Fruit fly (Drosophila melanogaster) whole organism, embryonic: ENCODE data around the gene FucTA.

Experiments used
- ATbp ChIP-seq: fragments of 200-800 bp; sonication (Bioruptor generic); optimal IDR thresholded peaks from 2 replicates; lab custom pipeline; 2017; ENCODE audit warnings: missing biosample characterization, mild to moderate bottlenecking, missing genetic modification characterization, missing genetic modification reagents
- Aef1 ChIP-seq: fragments of 200-800 bp; sonication (Bioruptor generic); IDR thresholded peaks from 3 replicates; pipeline ENCODE4 v1.3.6; 2022; ENCODE audit warnings: missing biosample characterization, missing genetic modification characterization
- B-H2 ChIP-seq: fragments of 200-800 bp; sonication (Bioruptor generic); optimal IDR thresholded peaks from 2 replicates; lab custom pipeline; 2018; ENCODE audit warnings: missing biosample characterization, mild to moderate bottlenecking, missing genetic modification characterization
- CG10267 ChIP-seq: fragments of 200-800 bp; sonication (Bioruptor generic); optimal IDR thresholded peaks from 2 replicates; lab custom pipeline; 2018; ENCODE audit warnings: missing biosample characterization, mild to moderate bottlenecking, missing genetic modification characterization, moderate library complexity
- CG11456 ChIP-seq: fragments of 200-800 bp; sonication (Bioruptor generic); IDR thresholded peaks from 3 replicates; pipeline ENCODE4 v1.3.6; 2022; ENCODE audit warnings: missing biosample characterization, missing genetic modification characterization
- CG11504 ChIP-seq: fragments of 200-800 bp; sonication (Bioruptor generic); optimal IDR thresholded peaks from 3 replicates; lab custom pipeline; 2019; ENCODE audit warnings: missing biosample characterization, mild to moderate bottlenecking, missing genetic modification characterization, moderate library complexity
- CG12236 ChIP-seq: fragments of 200-800 bp; sonication (Bioruptor generic); optimal IDR thresholded peaks from 2 replicates; lab custom pipeline; 2016; ENCODE audit warnings: missing biosample characterization, missing genetic modification characterization
- CG12744 ChIP-seq: fragments of 200-800 bp; sonication (Bioruptor generic); optimal IDR thresholded peaks from 2 replicates; lab custom pipeline; 2016; ENCODE audit warnings: missing biosample characterization, missing genetic modification characterization
- CG13894 ChIP-seq: fragments of 200-800 bp; sonication (Bioruptor generic); optimal IDR thresholded peaks from 3 replicates; lab custom pipeline; 2018; ENCODE audit warnings: missing biosample characterization, mild to moderate bottlenecking, missing genetic modification characterization, moderate library complexity
- CG17912 ChIP-seq: fragments of 200-800 bp; sonication (Bioruptor generic); optimal IDR thresholded peaks from 2 replicates; lab custom pipeline; 2018; ENCODE audit warnings: missing biosample characterization, mild to moderate bottlenecking, missing genetic modification characterization
- CG2120 ChIP-seq: fragments of 200-800 bp; sonication (Bioruptor generic); optimal IDR thresholded peaks from 3 replicates; lab custom pipeline; 2016; ENCODE audit warnings: missing biosample characterization, missing genetic modification characterization
- CG3065 ChIP-seq: fragments of 200-800 bp; sonication (Bioruptor generic); optimal IDR thresholded peaks from 2 replicates; lab custom pipeline; 2016; ENCODE audit warnings: missing biosample characterization, missing genetic modification characterization
- CG32767 ChIP-seq: fragments of 200-800 bp; sonication (Bioruptor generic); IDR thresholded peaks from 2 replicates; pipeline ENCODE4 v1.3.6; 2022; ENCODE audit warnings: missing biosample characterization, missing genetic modification characterization
- CG34224 ChIP-seq: fragments of 200-800 bp; sonication (Bioruptor generic); IDR thresholded peaks from 3 replicates; pipeline ENCODE4 v1.3.6; 2022; ENCODE audit warnings: missing biosample characterization, missing genetic modification characterization; ENCODE audit not compliant: partially characterized antibody
- CG4404 ChIP-seq: fragments of 200-800 bp; sonication (Bioruptor generic); IDR thresholded peaks from 2 replicates; pipeline ENCODE4 v1.3.6; 2022; ENCODE audit warnings: missing biosample characterization, missing genetic modification characterization
- CG9876 ChIP-seq: fragments of 200-800 bp; sonication (Bioruptor generic); optimal IDR thresholded peaks from 2 replicates; lab custom pipeline; 2016; ENCODE audit warnings: missing biosample characterization, missing genetic modification characterization
- CHES-1-like ChIP-seq: fragments of 200-800 bp; sonication (Bioruptor generic); optimal IDR thresholded peaks from 2 replicates; lab custom pipeline; 2016; ENCODE audit warnings: missing biosample characterization, missing genetic modification characterization
- Deaf1 ChIP-seq: fragments of 200-800 bp; optimal IDR thresholded peaks from 3 replicates; lab custom pipeline; 2019; ENCODE audit warnings: missing biosample characterization, mild to moderate bottlenecking, missing genetic modification characterization, moderate library complexity
- Drgx ChIP-seq: fragments of 200-800 bp; sonication (Bioruptor generic); IDR thresholded peaks from 2 replicates; pipeline ENCODE4 v1.3.6; 2022; ENCODE audit warnings: missing biosample characterization, missing genetic modification characterization
- Fer1 ChIP-seq: fragments of 200-800 bp; sonication (Bioruptor generic); optimal IDR thresholded peaks from 2 replicates; lab custom pipeline; 2017; ENCODE audit warnings: missing biosample characterization, mild to moderate bottlenecking, missing genetic modification characterization
- HLH54F ChIP-seq: fragments of 200-800 bp; sonication (Bioruptor generic); optimal IDR thresholded peaks from 3 replicates; lab custom pipeline; 2016; ENCODE audit warnings: missing biosample characterization, missing genetic modification characterization
- HLHmδ ChIP-seq: fragments of 200-800 bp; sonication (Bioruptor generic); optimal IDR thresholded peaks from 2 replicates; lab custom pipeline; 2018; ENCODE audit warnings: missing biosample characterization, mild to moderate bottlenecking, missing genetic modification characterization, moderate library complexity
- Hmr ChIP-seq: fragments of 200-800 bp; sonication (Bioruptor generic); optimal IDR thresholded peaks from 3 replicates; lab custom pipeline; 2017; ENCODE audit warnings: mild to moderate bottlenecking, missing biosample characterization, missing genetic modification reagents, missing genetic modification characterization
- Hsf ChIP-seq: fragments of 200-800 bp; sonication (Bioruptor generic); optimal IDR thresholded peaks from 3 replicates; lab custom pipeline; 2016; ENCODE audit warnings: missing biosample characterization, missing genetic modification characterization
- NC2α ChIP-seq: fragments of 200-800 bp; sonication (Bioruptor generic); optimal IDR thresholded peaks from 2 replicates; lab custom pipeline; 2016; ENCODE audit warnings: missing biosample characterization, missing genetic modification characterization
- Sin3A ChIP-seq: fragments of >200 bp; optimal IDR thresholded peaks from 2 replicates; lab custom pipeline; 2018
- Ssrp ChIP-seq: fragments of 200-800 bp; sonication (Bioruptor generic); optimal IDR thresholded peaks from 2 replicates; lab custom pipeline; 2018; ENCODE audit warnings: missing biosample characterization, mild to moderate bottlenecking, missing genetic modification characterization, moderate library complexity
- Vsx1 ChIP-seq: fragments of 200-800 bp; sonication (Bioruptor generic); optimal IDR thresholded peaks from 2 replicates; lab custom pipeline; 2017; ENCODE audit warnings: missing biosample characterization, mild to moderate bottlenecking, missing genetic modification characterization, missing genetic modification reagents
- abd-A ChIP-seq: fragments of 200-800 bp; sonication (Bioruptor generic); optimal IDR thresholded peaks from 3 replicates; lab custom pipeline; 2019; ENCODE audit warnings: missing biosample characterization, mild to moderate bottlenecking, missing genetic modification characterization, moderate library complexity
- al ChIP-seq: fragments of 200-800 bp; sonication (Bioruptor generic); IDR thresholded peaks from 2 replicates; pipeline ENCODE4 v1.3.6; 2022; ENCODE audit warnings: missing biosample characterization, missing genetic modification characterization
- aop ChIP-seq: fragments of 200-800 bp; sonication (Bioruptor generic); IDR thresholded peaks from 2 replicates; pipeline ENCODE4 v1.3.6; 2022; ENCODE audit warnings: missing biosample characterization, missing genetic modification characterization
- ash1 ChIP-seq: fragments of 200-800 bp; sonication (Bioruptor generic); optimal IDR thresholded peaks from 2 replicates; lab custom pipeline; 2018; ENCODE audit warnings: missing biosample characterization, mild to moderate bottlenecking, missing genetic modification characterization
- bowl ChIP-seq: fragments of 200-800 bp; sonication (Bioruptor generic); IDR thresholded peaks from 2 replicates; pipeline ENCODE4 v1.3.6; 2022; ENCODE audit warnings: missing biosample characterization, missing genetic modification characterization
- cato ChIP-seq: fragments of 200-800 bp; sonication (Bioruptor generic); optimal IDR thresholded peaks from 2 replicates; lab custom pipeline; 2016; ENCODE audit warnings: missing biosample characterization, missing genetic modification characterization, borderline replicate concordance
- cg ChIP-seq: fragments of 200-800 bp; sonication (Bioruptor generic); optimal IDR thresholded peaks from 3 replicates; lab custom pipeline; 2019; ENCODE audit warnings: missing biosample characterization, mild to moderate bottlenecking, missing genetic modification characterization, moderate library complexity
- grau ChIP-seq: fragments of 200-800 bp; optimal IDR thresholded peaks from 3 replicates; lab custom pipeline; 2019; ENCODE audit warnings: missing biosample characterization, mild to moderate bottlenecking, missing genetic modification characterization, moderate library complexity
- ind ChIP-seq: fragments of 200-800 bp; sonication (Bioruptor generic); optimal IDR thresholded peaks from 3 replicates; lab custom pipeline; 2016; ENCODE audit warnings: missing biosample characterization, missing genetic modification characterization
- inv ChIP-seq: fragments of 200-800 bp; sonication (Bioruptor generic); IDR thresholded peaks from 2 replicates; pipeline ENCODE4 v1.3.6; 2022; ENCODE audit warnings: missing biosample characterization, missing genetic modification characterization; ENCODE audit not compliant: partially characterized antibody
- jing ChIP-seq: fragments of 200-800 bp; sonication (Bioruptor generic); optimal IDR thresholded peaks from 2 replicates; lab custom pipeline; 2018; ENCODE audit warnings: missing biosample characterization, mild to moderate bottlenecking, missing genetic modification characterization
- nau ChIP-seq: fragments of 200-800 bp; sonication (Bioruptor generic); optimal IDR thresholded peaks from 3 replicates; lab custom pipeline; 2017; ENCODE audit warnings: missing biosample characterization, mild to moderate bottlenecking, missing genetic modification characterization, missing genetic modification reagents
- nom ChIP-seq: fragments of 200-800 bp; sonication (Bioruptor generic); optimal IDR thresholded peaks from 2 replicates; lab custom pipeline; 2017; ENCODE audit warnings: missing biosample characterization, missing genetic modification characterization, mild to moderate bottlenecking, moderate library complexity, missing genetic modification reagents
- pros ChIP-seq: fragments of 200-800 bp; sonication (Bioruptor generic); optimal IDR thresholded peaks from 3 replicates; lab custom pipeline; 2019; ENCODE audit warnings: missing biosample characterization, mild to moderate bottlenecking, missing genetic modification characterization, moderate library complexity
- sisA ChIP-seq: fragments of 200-800 bp; sonication (Bioruptor generic); IDR thresholded peaks from 2 replicates; pipeline ENCODE4 v1.3.6; 2022; ENCODE audit warnings: missing biosample characterization, missing genetic modification characterization
- sob ChIP-seq: fragments of 200-800 bp; sonication (Bioruptor generic); IDR thresholded peaks from 2 replicates; pipeline ENCODE4 v1.3.6; 2022; ENCODE audit warnings: missing biosample characterization, missing genetic modification characterization
- tna ChIP-seq: fragments of 200-800 bp; sonication (Bioruptor generic); IDR thresholded peaks from 2 replicates; pipeline ENCODE4 v1.3.6; 2022; ENCODE audit warnings: missing biosample characterization, missing genetic modification characterization; ENCODE audit not compliant: partially characterized antibody
- tx ChIP-seq: fragments of 200-800 bp; sonication (Bioruptor generic); optimal IDR thresholded peaks from 2 replicates; lab custom pipeline; 2016; ENCODE audit warnings: missing biosample characterization, missing genetic modification characterization
- unc-4 ChIP-seq: fragments of 200-800 bp; sonication (Bioruptor generic); IDR thresholded peaks from 2 replicates; pipeline ENCODE4 v1.3.6; 2022; ENCODE audit warnings: missing biosample characterization, missing genetic modification characterization; ENCODE audit not compliant: partially characterized antibody
- wek ChIP-seq: fragments of 200-800 bp; sonication (Bioruptor generic); optimal IDR thresholded peaks from 3 replicates; lab custom pipeline; 2018; ENCODE audit warnings: missing biosample characterization, mild to moderate bottlenecking, missing genetic modification characterization, moderate library complexity
- zen2 ChIP-seq: fragments of 200-800 bp; sonication (Bioruptor generic); IDR thresholded peaks from 3 replicates; pipeline ENCODE4 v1.3.6; 2022; ENCODE audit warnings: missing biosample characterization, missing genetic modification characterization; ENCODE audit not compliant: partially characterized antibody
- zf30C ChIP-seq: fragments of 200-800 bp; sonication (Bioruptor generic); optimal IDR thresholded peaks from 3 replicates; lab custom pipeline; 2018; ENCODE audit warnings: missing biosample characterization, mild to moderate bottlenecking, missing genetic modification characterization

Gene FucTA

DNA sequence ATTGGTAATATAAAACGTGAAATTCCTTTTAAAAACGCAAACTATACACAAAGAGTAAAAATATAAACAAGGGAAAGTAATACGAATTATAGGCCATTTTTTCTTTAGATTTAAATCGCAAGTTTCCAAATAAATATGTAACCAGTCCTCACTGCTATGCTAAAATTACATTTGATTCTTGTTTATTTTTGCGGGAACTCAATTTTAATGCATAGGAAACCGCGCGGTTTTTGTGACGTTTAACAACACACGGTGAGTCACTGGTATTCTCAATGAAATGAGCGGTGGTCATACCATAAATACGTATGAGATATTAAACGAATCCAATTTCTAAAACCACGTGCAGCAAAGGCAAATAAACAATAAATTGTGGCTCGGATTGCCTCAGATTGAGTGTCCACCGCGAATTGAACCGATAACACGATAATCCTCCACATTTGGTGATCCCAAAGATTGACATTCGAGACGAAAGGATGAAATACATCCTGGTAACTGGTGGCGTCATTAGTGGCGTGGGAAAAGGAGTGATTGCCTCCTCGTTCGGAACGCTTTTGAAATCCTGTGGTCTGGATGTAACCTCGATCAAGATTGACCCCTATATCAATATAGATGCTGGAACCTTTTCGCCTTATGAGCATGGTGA, 48.9 kb upstream of the FucTA start, which contains the start of gene Ctps (continued):
- no peak for TF ChIP-seq bowl (GFP tag; lab: Robert Waterston, UW)
- TF ChIP-seq zf30C (GFP tag; lab: Kevin White, UChicago) = no peak
- TF ChIP-seq grau (tag; lab: Kevin White, UChicago) = no peak
- no peak for TF ChIP-seq Aef1 (GFP tag; lab: Robert Waterston, UW)
- TF ChIP-seq al (GFP tag; lab: Robert Waterston, UW) = no peak
- no peak for TF ChIP-seq Deaf1 (tag; lab: Kevin White, UChicago)
- no peak for TF ChIP-seq cato (GFP tag; lab: Kevin White, UChicago)
- TF ChIP-seq unc-4 (GFP tag; lab: Robert Waterston, UW) = peak; percentile 28; the same call in 1 of the 2 replicates
- TF ChIP-seq Drgx = no peak
- TF ChIP-seq nau = peak; percentile 25
- no peak for TF ChIP-seq NC2α (GFP tag; lab: Kevin White, UChicago)
- TF ChIP-seq CG10267 (tag; lab: Kevin White, UChicago) = peak; percentile 93
- no peak for TF ChIP-seq pros (GFP tag; lab: Kevin White, UChicago)
- no peak for TF ChIP-seq inv (GFP tag; lab: Robert Waterston, UW)
- TF ChIP-seq CG9876 (GFP tag; lab: Kevin White, UChicago) = no peak
- peak; percentile 27 for TF ChIP-seq Hmr (GFP tag; lab: Kevin White, UChicago)
- no peak for TF ChIP-seq jing (GFP tag; lab: Kevin White, UChicago)
- TF ChIP-seq CG34224 = no peak
- TF ChIP-seq CG12744 (GFP tag; lab: Kevin White, UChicago) = no peak
- peak; percentile 28 for TF ChIP-seq CG11504 (tag; lab: Kevin White, UChicago)
- TF ChIP-seq ash1 (GFP tag; lab: Kevin White, UChicago) = no peak
- no peak for TF ChIP-seq aop (GFP tag; lab: Robert Waterston, UW)
- no peak for TF ChIP-seq zen2
- no peak for TF ChIP-seq Ssrp (tag; lab: Kevin White, UChicago)
- no peak for TF ChIP-seq cg (GFP tag; lab: Kevin White, UChicago)
- no peak for TF ChIP-seq Vsx1 (GFP tag; lab: Kevin White, UChicago)
- no peak for TF ChIP-seq CHES-1-like (GFP tag; lab: Kevin White, UChicago)
- no peak for TF ChIP-seq CG32767 (GFP tag; lab: Robert Waterston, UW)
- no peak for TF ChIP-seq wek
- peak; percentile 3 for TF ChIP-seq Hsf (GFP tag; lab: Kevin White, UChicago)
- no peak for TF ChIP-seq CG11456 (GFP tag; lab: Robert Waterston, UW)
- TF ChIP-seq CG2120 (GFP tag; lab: Kevin White, UChicago) = peak; percentile 43
- peak; percentile 19 for TF ChIP-seq CG17912 (GFP tag; lab: Kevin White, UChicago)
- no peak for TF ChIP-seq CG4404
- TF ChIP-seq abd-A (tag; lab: Kevin White, UChicago) = no peak
- TF ChIP-seq CG3065 (GFP tag; lab: Kevin White, UChicago) = no peak
- no peak for TF ChIP-seq sisA (GFP tag; lab: Robert Waterston, UW)
- no peak for TF ChIP-seq Sin3A (lab: Kevin White, UChicago)
- TF ChIP-seq nom = no peak
- no peak for TF ChIP-seq HLH54F (GFP tag; lab: Kevin White, UChicago)
- TF ChIP-seq sob (GFP tag; lab: Robert Waterston, UW) = peak; percentile 40; the same call in 1 of the 2 replicates
- TF ChIP-seq CG12236 (GFP tag; lab: Kevin White, UChicago) = no peak
- no peak for TF ChIP-seq HLHmδ (GFP tag; lab: Kevin White, UChicago)
- TF ChIP-seq tna (GFP tag; lab: Robert Waterston, UW) = no peak
- no peak for TF ChIP-seq B-H2 (GFP tag; lab: Kevin White, UChicago)
- TF ChIP-seq ind = no peak
- TF ChIP-seq CG13894 (tag; lab: Kevin White, UChicago) = no peak
- TF ChIP-seq tx (GFP tag; lab: Kevin White, UChicago) = no peak
- TF ChIP-seq ATbp (GFP tag; lab: Kevin White, UChicago) = no peak
- TF ChIP-seq Fer1 (GFP tag; lab: Kevin White, UChicago) = peak; percentile 27
